Worm (Caenorhabditis elegans): Measurements from ENCODE around the gene asb-1.

DNA sequence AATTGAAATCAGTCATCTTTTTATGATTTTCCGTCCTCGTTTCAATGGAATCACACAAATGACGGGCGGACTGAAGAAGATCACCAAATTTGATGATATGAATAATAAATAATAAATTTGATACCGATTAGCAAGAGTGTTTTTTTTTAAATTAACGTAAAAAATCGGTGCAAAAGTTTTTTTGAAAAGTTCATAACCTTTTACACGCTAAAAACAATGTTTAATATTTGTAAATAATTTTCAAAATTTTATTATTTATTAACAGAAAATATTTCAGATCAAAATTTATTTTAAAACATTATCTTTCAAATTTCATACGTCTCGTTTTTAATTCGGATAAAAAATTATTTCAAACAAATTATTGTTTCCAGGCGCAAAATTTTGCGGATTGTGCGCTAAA, 50.7 kb downstream of the asb-1 start, which contains the start of gene M88.3:
- TF ChIP-seq egl-27 (tag; optimal IDR thresholded peaks at IDR 0.05) (no peak), nhr-237 (tag; optimal IDR thresholded peaks at IDR 0.05) (no peak), ceh-82 (tag; optimal IDR thresholded peaks at IDR 0.05) (no peak), gmeb-1 (tag; optimal IDR thresholded peaks at IDR 0.05) (no peak), skn-1 (tag; optimal IDR thresholded peaks at IDR 0.05) (no peak), unc-39 (tag; optimal IDR thresholded peaks at IDR 0.05) (no peak), zag-1 (tag; optimal IDR thresholded peaks at IDR 0.05) (no peak), ztf-1 (GFP tag; conservative IDR thresholded peaks at IDR 0.05) (no peak), lsy-2 (tag; optimal IDR thresholded peaks at IDR 0.05) (no peak), nhr-11 (tag; optimal IDR thresholded peaks at IDR 0.05) (no peak)

Data from whole organism, L2 larva.